Worm (Caenorhabditis elegans) whole organism, early embryonic: ENCODE measurements around the gene lsd-1.

Experiments used
- B0310.2 ChIP-seq: sonication (generic microtip); optimal IDR thresholded peaks from 2 replicates; lab custom pipeline; 2016; ENCODE audit warnings: mild to moderate bottlenecking, missing genetic modification characterization, missing compliant biosample characterization
- F13C5.2 ChIP-seq: sonication (generic microtip); optimal IDR thresholded peaks from 2 replicates; lab custom pipeline; 2017; ENCODE audit warnings: mild to moderate bottlenecking, missing genetic modification characterization, inconsistent platforms, missing compliant biosample characterization
- aly-1 ChIP-seq: sonication (generic microtip); optimal IDR thresholded peaks from 2 replicates; lab custom pipeline; 2016; ENCODE audit warnings: missing genetic modification characterization, missing compliant biosample characterization
- ama-1 ChIP-seq: fragments of 150-350 bp; optimal IDR thresholded peaks from 2 replicates; lab custom pipeline; 2014
- ceh-13 ChIP-seq: fragments of 200-800 bp; sonication (Bioruptor generic); optimal IDR thresholded peaks from 2 replicates; lab custom pipeline; 2018; ENCODE audit warnings: mild to moderate bottlenecking, missing genetic modification characterization, missing compliant biosample characterization
- ceh-36 ChIP-seq: sonication (generic microtip); optimal IDR thresholded peaks from 2 replicates; lab custom pipeline; 2016; ENCODE audit warnings: missing genetic modification characterization, inconsistent platforms, missing compliant biosample characterization
- ets-7 ChIP-seq: sonication (generic microtip); optimal IDR thresholded peaks from 2 replicates; lab custom pipeline; 2016; ENCODE audit warnings: missing genotype, missing genetic modification characterization, missing compliant biosample characterization
- flt-1 ChIP-seq: fragments of 200-800 bp; sonication (Bioruptor generic); IDR thresholded peaks from 2 replicates; pipeline ENCODE4 v1.3.6; 2022; ENCODE audit warnings: missing genetic modification characterization, missing compliant biosample characterization
- hmbx-1 ChIP-seq: sonication (generic microtip); optimal IDR thresholded peaks from 2 replicates; lab custom pipeline; 2016; ENCODE audit warnings: mild to moderate bottlenecking, missing genetic modification characterization, missing compliant biosample characterization
- hmg-4 ChIP-seq: fragments of 200-800 bp; sonication (Bioruptor generic); optimal IDR thresholded peaks from 2 replicates; lab custom pipeline; 2018; ENCODE audit warnings: mild to moderate bottlenecking, missing genetic modification characterization, missing compliant biosample characterization
- hnd-1 ChIP-seq: sonication (generic microtip); optimal IDR thresholded peaks from 2 replicates; lab custom pipeline; 2016; ENCODE audit warnings: missing genetic modification characterization, missing compliant biosample characterization
- pes-1 ChIP-seq: fragments of 200-800 bp; sonication (Bioruptor generic); IDR thresholded peaks from 2 replicates; pipeline ENCODE4 v1.3.6; 2022; ENCODE audit warnings: missing genetic modification reagents, missing genetic modification characterization, missing compliant biosample characterization
- scrt-1 ChIP-seq: fragments of 200-800 bp; sonication (Bioruptor generic); IDR thresholded peaks from 2 replicates; pipeline ENCODE4 v1.3.6; 2022; ENCODE audit warnings: missing genetic modification characterization, missing compliant biosample characterization
- sea-1 ChIP-seq: fragments of 200-800 bp; sonication (Bioruptor generic); conservative IDR thresholded peaks from 2 replicates; pipeline ENCODE4 v1.3.6; 2022; ENCODE audit warnings: missing genetic modification characterization, missing compliant biosample characterization
- tbx-11 ChIP-seq: fragments of 200-800 bp; sonication (Bioruptor generic); IDR thresholded peaks from 2 replicates; pipeline ENCODE4 v1.3.6; 2022; ENCODE audit warnings: missing genetic modification characterization, missing compliant biosample characterization
- tbx-37 ChIP-seq: fragments of 200-800 bp; sonication (Bioruptor generic); conservative IDR thresholded peaks from 2 replicates; pipeline ENCODE4 v1.3.6; 2022; ENCODE audit warnings: missing genetic modification reagents, missing genetic modification characterization, missing compliant biosample characterization
- tra-4 ChIP-seq: sonication (generic microtip); optimal IDR thresholded peaks from 2 replicates; lab custom pipeline; 2017; ENCODE audit warnings: missing genetic modification characterization, missing compliant biosample characterization

lsd-1 gene

DNA sequence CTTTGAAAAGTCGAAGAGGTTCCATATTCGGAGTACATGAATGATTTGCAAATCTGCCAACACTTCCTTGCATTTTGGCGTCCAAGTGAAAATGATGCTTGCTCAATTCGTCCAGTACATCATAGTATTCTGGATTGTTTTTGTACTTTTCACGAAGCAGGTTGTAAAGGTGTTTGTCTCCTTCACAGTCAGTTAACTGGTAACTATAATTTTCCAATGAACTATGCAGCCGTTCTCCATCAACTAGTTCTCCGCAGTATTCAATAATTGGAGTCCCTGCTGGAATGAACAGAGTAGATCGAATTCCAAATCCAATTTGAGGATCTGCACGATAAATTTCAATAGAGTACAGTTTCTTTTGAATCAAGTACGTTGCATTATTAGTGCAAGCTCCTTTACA, 22.7 kb downstream of the lsd-1 start:
- TF ChIP-seq ceh-13 (no peak), tbx-11 (no peak), sea-1 (GFP tag; lab: Robert Waterston, UW) (no peak), flt-1 (GFP tag; lab: Robert Waterston, UW) (no peak), aly-1 (tag; lab: Kevin White, UChicago) (no peak), tbx-37 (GFP tag; lab: Robert Waterston, UW) (no peak), hnd-1 (tag; lab: Kevin White, UChicago) (no peak), ets-7 (tag; lab: Kevin White, UChicago) (no peak), hmg-4 (GFP tag; lab: Kevin White, UChicago) (no peak), pes-1 (GFP tag; lab: Robert Waterston, UW) (no peak), scrt-1 (GFP tag; lab: Robert Waterston, UW) (no peak)

ce11 chrX:11974629-11975085, 26.0 kb downstream of the lsd-1 start, which contains the start of gene set-6:
TSS of gene set-6 (minus strand) at chrX:11974679.
- TF ChIP-seq flt-1 (GFP tag; lab: Robert Waterston, UW) (no peak), ets-7 (tag; lab: Kevin White, UChicago) (no peak), tbx-37 (GFP tag; lab: Robert Waterston, UW) (no peak), ama-1 (no peak), hmbx-1 (no peak), F13C5.2 (tag; lab: Kevin White, UChicago) (no peak), aly-1 (tag; lab: Kevin White, UChicago) (no peak), hmg-4 (GFP tag; lab: Kevin White, UChicago) (no peak), ceh-36 (no peak)

ce11 chrX:11982065-11982464, 33.4 kb downstream of the lsd-1 start, which contains the start of gene nhr-167:
TSS of gene nhr-167 (minus strand) at chrX:11982085.
- TF ChIP-seq tbx-37 (GFP tag; lab: Robert Waterston, UW): no peak

DNA sequence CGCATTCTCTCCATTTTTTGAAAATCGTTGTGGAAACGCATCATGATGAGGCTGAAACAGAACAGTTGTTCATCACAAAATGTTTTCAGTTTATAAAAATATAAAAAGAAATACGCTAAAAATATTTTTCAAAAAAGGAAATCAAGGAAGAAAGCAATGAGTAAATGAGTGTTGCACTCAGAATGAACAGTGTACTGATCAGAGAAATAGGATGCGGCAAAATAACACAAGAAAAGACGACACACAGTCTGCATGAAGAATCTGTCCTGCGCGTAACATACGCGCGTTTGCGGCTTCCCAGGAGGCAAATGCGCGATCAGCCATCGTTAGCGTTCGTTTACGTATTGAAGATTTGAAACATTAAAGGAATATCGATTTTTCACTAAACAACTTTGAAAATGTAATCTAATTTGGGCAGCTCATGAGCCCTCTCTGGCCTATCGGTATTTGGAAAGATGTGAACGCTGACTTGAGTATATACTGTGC, 35.0 kb downstream of the lsd-1 start, which contains the start of gene C49F5.3:
Gene C49F5.3 (minus strand): TSS at position 51 of the 486 bp plus-strand sequence.
- TF ChIP-seq F13C5.2 (tag; lab: Kevin White, UChicago) (no peak), pes-1 (GFP tag; lab: Robert Waterston, UW) (no peak)

ce11 chrX:11985887-11986286, 37.2 kb downstream of the lsd-1 start, which contains the start of gene C49F5.5:
TSS of gene C49F5.5 (plus strand) at chrX:11986187.
- TF ChIP-seq scrt-1 (GFP tag; lab: Robert Waterston, UW) (no peak), ceh-13 (no peak), flt-1 (GFP tag; lab: Robert Waterston, UW) (no peak), tra-4 (tag; lab: Kevin White, UChicago) (no peak), aly-1 (tag; lab: Kevin White, UChicago) (no peak), hnd-1 (tag; lab: Kevin White, UChicago) (no peak), hmg-4 (GFP tag; lab: Kevin White, UChicago) (no peak)

DNA sequence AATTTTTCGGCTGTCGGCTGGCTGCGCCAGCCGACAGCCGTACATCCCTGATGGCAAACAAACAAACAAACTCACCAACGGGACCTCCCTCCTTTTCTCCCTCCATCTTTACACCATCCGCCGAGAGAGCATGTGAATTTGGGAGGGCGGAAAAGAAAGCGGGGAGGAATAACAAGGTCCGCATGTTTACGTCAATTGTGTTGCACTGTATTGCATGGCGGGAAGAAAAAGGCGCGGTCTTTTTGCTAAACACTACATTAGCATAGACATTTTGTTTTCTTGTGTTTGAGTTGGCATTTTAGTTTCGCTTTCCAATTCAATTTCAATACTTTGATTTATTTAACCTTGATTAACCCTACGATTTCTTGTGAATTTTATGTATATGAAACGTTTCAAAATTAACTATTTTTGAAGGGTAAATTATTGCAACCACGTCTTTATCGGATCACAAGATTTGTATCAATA, 39.3 kb downstream of the lsd-1 start, which contains the start of gene C49F5.6:
Gene C49F5.6 (plus strand): TSS at position 415 of the 465 bp plus-strand sequence.
- TF ChIP-seq tbx-11 (no peak), hmg-4 (GFP tag; lab: Kevin White, UChicago) (no peak), hmbx-1 (no peak)

DNA sequence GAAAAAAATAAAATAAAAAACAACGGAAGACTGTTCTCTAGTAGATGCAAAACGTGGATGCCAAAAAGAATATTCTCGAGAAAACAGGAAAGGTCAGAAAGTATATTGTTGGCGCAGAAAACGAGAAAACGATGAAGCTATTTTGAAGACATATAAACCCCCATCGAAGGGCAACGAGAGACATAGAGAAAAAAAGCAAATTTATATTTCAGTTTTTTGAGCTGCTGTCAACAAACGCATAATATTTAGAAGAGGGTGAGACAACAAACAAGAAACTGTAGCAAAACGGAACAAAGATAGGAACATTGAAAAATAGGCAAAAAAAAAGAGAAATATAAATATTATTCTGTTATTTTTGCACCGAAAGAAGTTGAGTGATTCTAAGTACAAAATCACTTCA, 43.6 kb downstream of the lsd-1 start:
- no peak for TF ChIP-seq sea-1 (GFP tag; lab: Robert Waterston, UW)
- no peak for TF ChIP-seq F13C5.2 (tag; lab: Kevin White, UChicago)
- no peak for TF ChIP-seq aly-1 (tag; lab: Kevin White, UChicago)
- TF ChIP-seq ceh-13: no peak
- TF ChIP-seq B0310.2 (tag; lab: Kevin White, UChicago): no peak
- TF ChIP-seq tra-4 (tag; lab: Kevin White, UChicago): no peak
- TF ChIP-seq scrt-1 (GFP tag; lab: Robert Waterston, UW): no peak

DNA sequence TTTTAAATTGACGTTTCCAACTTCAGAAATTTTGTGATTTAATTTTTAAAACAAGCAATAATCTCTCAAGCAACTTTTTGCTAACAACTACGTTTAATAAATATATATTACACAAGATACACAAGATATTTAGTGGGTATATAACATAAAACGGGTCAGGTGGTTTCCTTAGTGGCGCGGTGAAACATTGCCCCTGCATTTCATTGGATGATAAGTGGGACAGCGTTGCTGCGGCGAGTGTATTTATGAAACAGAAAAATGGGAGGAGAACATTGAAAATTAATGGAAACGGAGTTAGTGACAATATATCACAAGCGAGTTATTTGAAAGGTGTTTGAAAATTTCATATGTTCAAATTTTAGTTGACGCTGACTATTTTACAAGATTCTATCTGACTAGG, 44.1 kb downstream of the lsd-1 start:
- no peak for TF ChIP-seq aly-1 (tag; lab: Kevin White, UChicago)
- TF ChIP-seq scrt-1 (GFP tag; lab: Robert Waterston, UW): no peak
- TF ChIP-seq sea-1 (GFP tag; lab: Robert Waterston, UW): no peak
- no peak for TF ChIP-seq ets-7 (tag; lab: Kevin White, UChicago)
- TF ChIP-seq F13C5.2 (tag; lab: Kevin White, UChicago): no peak
- TF ChIP-seq pes-1 (GFP tag; lab: Robert Waterston, UW): no peak
- TF ChIP-seq tbx-37 (GFP tag; lab: Robert Waterston, UW): no peak
- no peak for TF ChIP-seq B0310.2 (tag; lab: Kevin White, UChicago)
- no peak for TF ChIP-seq tbx-11
- no peak for TF ChIP-seq flt-1 (GFP tag; lab: Robert Waterston, UW)
- no peak for TF ChIP-seq hmbx-1
- TF ChIP-seq hmg-4 (GFP tag; lab: Kevin White, UChicago): no peak
- no peak for TF ChIP-seq ceh-36
- no peak for TF ChIP-seq tra-4 (tag; lab: Kevin White, UChicago)
- no peak for TF ChIP-seq ama-1
- no peak for TF ChIP-seq ceh-13
- no peak for TF ChIP-seq hnd-1 (tag; lab: Kevin White, UChicago)
